Fruit fly (Drosophila melanogaster): Measurements from ENCODE around the gene CG13601.

- no peak for TF ChIP-seq CG12605 (GFP tag; IDR thresholded peaks at IDR 0.05)
- no peak for TF ChIP-seq CG13204 (GFP tag; optimal IDR thresholded peaks at IDR 0.05)
- TF ChIP-seq CG9948 (tag; optimal IDR thresholded peaks at IDR 0.05): no peak
These were observed 41.8 kb downstream of the CG13601 start for dm6 chr3R:23885660-23886059.

Measured in whole organism, pupa.